Worm (Caenorhabditis elegans) whole organism, L3 larva: ENCODE data around the gene C30B5.17.

ENCODE experiments used
- aly-2 ChIP-seq: fragments of 150-350 bp; optimal IDR thresholded peaks from 2 replicates; lab custom pipeline; 2014; ENCODE audit warnings: missing biosample characterization, missing genetic modification characterization
- ama-1 ChIP-seq: fragments of 150-350 bp; optimal IDR thresholded peaks from 2 replicates; lab custom pipeline; 2018
- ceh-82 ChIP-seq: fragments of 150-350 bp; optimal IDR thresholded peaks from 2 replicates; lab custom pipeline; 2014; ENCODE audit warnings: missing biosample characterization, missing genetic modification characterization
- daf-12 ChIP-seq: fragments of 150-350 bp; optimal IDR thresholded peaks from 2 replicates; lab custom pipeline; 2014; ENCODE audit warnings: missing biosample characterization, missing genetic modification reagents, missing genetic modification characterization
- elt-2 ChIP-seq: sonication (generic microtip); optimal IDR thresholded peaks from 2 replicates; lab custom pipeline; 2016; ENCODE audit warnings: missing genetic modification reagents, mild to moderate bottlenecking, missing genetic modification characterization, missing compliant biosample characterization
- hmg-11 ChIP-seq: sonication (generic microtip); optimal IDR thresholded peaks from 2 replicates; lab custom pipeline; 2016; ENCODE audit warnings: missing genetic modification characterization, missing compliant biosample characterization
- lsy-12 ChIP-seq: sonication (generic microtip); optimal IDR thresholded peaks from 2 replicates; lab custom pipeline; 2016; ENCODE audit warnings: mild to moderate bottlenecking, missing genetic modification characterization, missing compliant biosample characterization
- nfya-1 ChIP-seq: sonication (generic microtip); optimal IDR thresholded peaks from 2 replicates; lab custom pipeline; 2017; ENCODE audit warnings: missing genetic modification characterization, mild to moderate bottlenecking, missing compliant biosample characterization, antibody characterized with exemption, moderate library complexity; ENCODE audit not compliant: insufficient read depth
- nhr-237 ChIP-seq: fragments of 150-350 bp; optimal IDR thresholded peaks from 2 replicates; lab custom pipeline; 2014; ENCODE audit warnings: missing biosample characterization, missing genetic modification characterization
- pqm-1 ChIP-seq: fragments of 150-350 bp; optimal IDR thresholded peaks from 2 replicates; lab custom pipeline; 2017; ENCODE audit warnings: missing biosample characterization, missing genetic modification characterization, inconsistent platforms
- snpc-4 ChIP-seq: fragments of 150-350 bp; optimal IDR thresholded peaks from 2 replicates; lab custom pipeline; 2014; ENCODE audit warnings: missing biosample characterization, missing genetic modification characterization
- unc-39 ChIP-seq: sonication (generic microtip); optimal IDR thresholded peaks from 4 replicates; lab custom pipeline; 2017; ENCODE audit warnings: missing biosample characterization, missing genetic modification characterization
- ztf-11 ChIP-seq: fragments of 150-350 bp; optimal IDR thresholded peaks from 2 replicates; lab custom pipeline; 2014; ENCODE audit warnings: missing biosample characterization, missing genetic modification characterization

DNA sequence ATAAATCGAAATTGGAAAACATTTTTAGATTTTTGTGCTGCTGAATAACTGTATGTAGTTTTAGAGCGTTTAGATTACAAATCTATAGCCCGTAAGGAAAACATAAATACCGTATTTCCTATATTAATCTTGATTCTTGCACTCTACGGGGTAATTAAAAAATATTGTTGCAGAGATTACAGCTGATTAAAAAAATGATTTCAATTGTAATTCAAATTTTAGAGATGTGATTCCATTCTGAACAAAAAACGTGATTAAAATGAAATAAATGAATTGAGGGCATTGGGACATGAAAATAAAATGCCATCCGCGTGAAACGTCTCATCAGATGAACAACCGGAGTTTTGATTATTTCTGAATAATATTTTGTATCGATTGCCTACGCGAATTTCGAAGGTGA is 10.3 kb downstream of the C30B5.17 start, which contains the start of gene cpb-2:
- no peak for TF ChIP-seq ama-1 (lab: Kevin White, UChicago)
- no peak for TF ChIP-seq elt-2
- TF ChIP-seq ceh-82 = no peak
- no peak for TF ChIP-seq nfya-1 (tag; lab: Kevin White, UChicago)
- TF ChIP-seq daf-12 (tag; lab: Kevin White, UChicago) = no peak
- TF ChIP-seq lsy-12 (tag; lab: Kevin White, UChicago) = no peak
- no peak for TF ChIP-seq nhr-237 (tag; lab: Kevin White, UChicago)
- no peak for TF ChIP-seq snpc-4 (tag; lab: Kevin White, UChicago)
- no peak for TF ChIP-seq ztf-11 (tag; lab: Kevin White, UChicago)
- TF ChIP-seq hmg-11 (tag; lab: Kevin White, UChicago) = no peak
- TF ChIP-seq aly-2 (tag; lab: Kevin White, UChicago) = no peak
- TF ChIP-seq pqm-1 (tag; lab: Kevin White, UChicago) = no peak
- TF ChIP-seq unc-39 (tag; lab: Kevin White, UChicago) = no peak
